Fruit fly (Drosophila melanogaster): ENCODE measurements around the gene CG31068.

dm6 chr3R:27233398-27233797 is at the start of gene CG31068:
- TF ChIP-seq CG8478 (optimal IDR thresholded peaks at IDR 0.05) = no peak
- TF ChIP-seq CTCF (optimal IDR thresholded peaks at IDR 0.05) = no peak

All from S2 (cell line).